Worm (Caenorhabditis elegans): ENCODE results near the gene fcho-1.

The fcho-1 gene

DNA sequence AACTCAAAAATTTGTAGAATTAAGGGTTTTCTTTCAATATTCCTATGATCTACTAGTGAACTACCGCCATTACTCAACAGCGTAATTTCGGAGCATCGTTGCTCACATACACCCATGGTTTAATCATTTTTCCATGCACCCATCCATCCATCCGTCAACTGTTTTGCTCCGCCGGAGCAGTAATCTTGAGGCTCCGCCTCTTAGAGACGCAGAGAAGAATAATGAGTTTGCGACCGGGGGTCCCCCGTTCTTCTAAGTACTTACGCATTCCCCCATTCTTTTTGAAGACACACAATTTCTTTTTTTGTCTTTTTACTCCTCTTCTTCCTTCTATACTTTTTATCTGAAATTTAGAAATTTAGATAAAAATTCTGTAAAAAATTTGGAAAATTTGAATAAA is 27.9 kb downstream of the fcho-1 start:
- TF ChIP-seq dsc-1 (tag; optimal IDR thresholded peaks at IDR 0.05) (no peak), efl-1 (optimal IDR thresholded peaks at IDR 0.05) (no peak), efl-1 (GFP tag; optimal IDR thresholded peaks at IDR 0.05 in 1 of 2) (no peak), fkh-4 (tag; optimal IDR thresholded peaks at IDR 0.05; ENCODE audit: borderline replicate concordance) (no peak), jun-1 (tag; optimal IDR thresholded peaks at IDR 0.05) (no peak), sptf-1 (tag; optimal IDR thresholded peaks at IDR 0.05) (no peak), lin-14 (GFP tag; optimal IDR thresholded peaks at IDR 0.05) (peak; percentile 18)

ce11 chrII:1340049-1340448 is 29.7 kb downstream of the fcho-1 start:
- TF ChIP-seq pqm-1 (tag; optimal IDR thresholded peaks at IDR 0.05) (no peak), sptf-1 (tag; optimal IDR thresholded peaks at IDR 0.05) (no peak), lir-3 (tag; optimal IDR thresholded peaks at IDR 0.05; ENCODE audit: poor library complexity) (no peak), nhr-90 (tag; optimal IDR thresholded peaks at IDR 0.05; ENCODE audit: poor library complexity) (no peak), unc-86 (tag; optimal IDR thresholded peaks at IDR 0.05) (no peak), fkh-8 (tag; optimal IDR thresholded peaks at IDR 0.05) (no peak)

ce11 chrII:1341416-1341815 is 31.1 kb downstream of the fcho-1 start:
- TF ChIP-seq nhr-71 (tag; optimal IDR thresholded peaks at IDR 0.05): peak; percentile 49
- TF ChIP-seq ets-5 (GFP tag; IDR thresholded peaks at IDR 0.05): no peak
- TF ChIP-seq ces-1 (GFP tag; optimal IDR thresholded peaks at IDR 0.05): peak; percentile 90
- no peak for TF ChIP-seq Y116A8C.19 (tag; optimal IDR thresholded peaks at IDR 0.05; ENCODE audit: borderline replicate concordance)
- TF ChIP-seq swsn-7 (tag; optimal IDR thresholded peaks at IDR 0.05): peak; percentile 13
- no peak for TF ChIP-seq efl-1 (optimal IDR thresholded peaks at IDR 0.05)
- peak in 1 of 2 experiments; percentile 38 for TF ChIP-seq efl-1 (GFP tag; optimal IDR thresholded peaks at IDR 0.05 in 1 of 2)
- no peak for TF ChIP-seq ztf-4 (tag; optimal IDR thresholded peaks at IDR 0.05)
- TF ChIP-seq lin-14 (GFP tag; optimal IDR thresholded peaks at IDR 0.05): peak; percentile 86
- TF ChIP-seq lin-13 (GFP tag; optimal IDR thresholded peaks at IDR 0.05): no peak
- no peak for TF ChIP-seq snu-23 (GFP tag; optimal IDR thresholded peaks at IDR 0.05)
- peak in 1 of 3 experiments; percentile 17 for TF ChIP-seq ceh-82 (tag; optimal IDR thresholded peaks at IDR 0.05)

ce11 chrII:1343748-1344147 is 33.4 kb downstream of the fcho-1 start:
- TF ChIP-seq lin-14 (GFP tag; optimal IDR thresholded peaks at IDR 0.05) (peak; percentile 32), unc-98 (GFP tag; IDR thresholded peaks at IDR 0.05) (no peak)

DNA sequence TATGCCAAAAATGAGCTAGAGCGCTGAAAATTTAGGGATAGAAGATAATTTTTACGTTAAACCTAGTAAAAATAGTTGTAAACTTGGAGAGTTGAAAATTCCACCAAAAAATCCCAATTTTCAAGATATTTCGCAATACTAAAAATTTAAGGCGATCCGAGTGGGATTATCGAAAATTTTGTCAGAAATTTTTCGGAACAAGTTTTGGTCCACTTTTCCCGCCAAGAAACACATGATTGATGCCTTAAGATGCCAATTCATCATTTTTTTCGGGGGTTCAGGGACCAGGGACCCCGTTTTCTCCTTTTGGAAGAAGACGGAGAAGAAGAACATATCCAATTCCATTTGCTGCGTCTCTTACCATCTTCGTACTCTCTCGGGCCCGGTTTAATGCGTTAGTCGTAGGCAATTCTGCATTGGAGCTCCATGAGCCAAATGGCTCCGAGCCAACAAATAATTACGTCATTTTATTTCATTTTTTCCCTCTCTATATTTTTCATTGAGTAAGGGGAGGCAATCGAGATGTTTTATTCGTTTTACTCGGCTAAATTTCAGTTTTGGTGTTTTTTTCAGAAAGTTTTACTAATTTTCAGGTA is 34.3 kb downstream of the fcho-1 start:
- no peak for TF ChIP-seq ztf-11 (tag; optimal IDR thresholded peaks at IDR 0.05)
- no peak for TF ChIP-seq blmp-1 (tag; optimal IDR thresholded peaks at IDR 0.05)
- TF ChIP-seq pax-3 (tag; optimal IDR thresholded peaks at IDR 0.05): no peak
- TF ChIP-seq tbx-2 (tag; optimal IDR thresholded peaks at IDR 0.05): no peak
- TF ChIP-seq F16B12.6 (tag; optimal IDR thresholded peaks at IDR 0.05): no peak
- TF ChIP-seq lin-14 (GFP tag; optimal IDR thresholded peaks at IDR 0.05): peak; percentile 49
- no peak for TF ChIP-seq nhr-84 (tag; optimal IDR thresholded peaks at IDR 0.05)
- no peak for TF ChIP-seq ceh-88 (GFP tag; IDR thresholded peaks at IDR 0.05)
- no peak for TF ChIP-seq nhr-77 (tag; optimal IDR thresholded peaks at IDR 0.05)
- TF ChIP-seq efl-1 (optimal IDR thresholded peaks at IDR 0.05): no peak
- TF ChIP-seq efl-1 (GFP tag; optimal IDR thresholded peaks at IDR 0.05 in 1 of 2): peak in 1 of 2 experiments; percentile 2
- no peak for TF ChIP-seq nhr-76 (tag; optimal IDR thresholded peaks at IDR 0.05)
- peak; percentile 20 for TF ChIP-seq zag-1 (tag; optimal IDR thresholded peaks at IDR 0.05)
- no peak for TF ChIP-seq nhr-19 (GFP tag; conservative IDR thresholded peaks at IDR 0.05)
- TF ChIP-seq nhr-71 (tag; optimal IDR thresholded peaks at IDR 0.05): no peak
- TF ChIP-seq unc-98 (GFP tag; IDR thresholded peaks at IDR 0.05): no peak
- peak in 1 of 2 experiments; percentile 6 for TF ChIP-seq lsy-2 (tag; optimal IDR thresholded peaks at IDR 0.05)
- TF ChIP-seq sox-4 (tag; optimal IDR thresholded peaks at IDR 0.05): no peak
- TF ChIP-seq dpl-1 (GFP tag; optimal IDR thresholded peaks at IDR 0.05): peak in 1 of 3 experiments; percentile 11
- TF ChIP-seq lin-35 (GFP tag; optimal IDR thresholded peaks at IDR 0.05): no peak
- TF ChIP-seq zip-4 (GFP tag; optimal IDR thresholded peaks at IDR 0.05): peak; percentile 67
- TF ChIP-seq egl-27 (tag; optimal IDR thresholded peaks at IDR 0.05): no peak
- TF ChIP-seq grh-1 (GFP tag; IDR thresholded peaks at IDR 0.05): no peak
- TF ChIP-seq C34B4.2 (tag; optimal IDR thresholded peaks at IDR 0.05): no peak
- TF ChIP-seq nhr-47 (tag; optimal IDR thresholded peaks at IDR 0.05): no peak
- TF ChIP-seq nhr-90 (tag; optimal IDR thresholded peaks at IDR 0.05; ENCODE audit: poor library complexity): no peak

Measured in whole organism, L1 larva.